Fruit fly (Drosophila melanogaster): ENCODE results near the gene CG4849.

DNA sequence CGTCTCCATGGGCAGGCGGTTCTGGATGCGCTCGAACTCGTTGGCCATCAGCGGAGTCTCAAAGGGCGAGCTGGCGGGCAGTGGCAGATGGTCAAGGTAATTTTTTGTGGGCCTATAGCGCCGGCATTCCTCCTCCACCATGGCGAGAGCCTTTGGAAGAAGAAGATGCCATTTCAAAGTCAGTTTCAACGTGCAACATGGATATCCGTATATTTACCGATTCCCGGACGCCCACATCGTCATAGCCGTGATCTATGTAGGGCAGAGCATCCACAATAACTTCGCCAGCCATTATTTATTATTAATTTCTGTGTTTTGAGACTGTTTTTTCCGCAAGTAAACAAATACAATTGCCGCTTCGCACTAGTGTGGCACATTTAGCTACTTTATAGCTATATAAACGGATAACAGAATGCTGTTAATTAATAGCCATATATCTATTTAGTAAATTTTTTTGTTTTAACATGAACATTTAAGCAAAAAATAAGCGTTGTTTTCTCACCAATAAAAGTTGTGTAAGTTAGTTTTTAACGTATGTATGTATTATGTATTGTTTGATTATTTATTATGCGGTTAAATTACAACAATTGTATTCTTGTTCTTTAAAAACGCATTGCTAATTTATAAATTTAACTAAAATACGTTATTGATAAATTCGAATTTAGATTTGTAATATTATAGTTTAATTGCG, 41.1 kb upstream of the CG4849 start, which contains the start of gene BCAS2:
- TF ChIP-seq HLHmδ (GFP tag; optimal IDR thresholded peaks at IDR 0.05), result no peak
- TF ChIP-seq CG17568 (GFP tag; optimal IDR thresholded peaks at IDR 0.05), result no peak
